Worm (Caenorhabditis elegans) whole organism, mixed stage, embryonic: Measurements from ENCODE around the gene fbxc-15.

ENCODE experiments used
- M03D4.4 ChIP-seq: sonication (generic microtip); optimal IDR thresholded peaks from 2 replicates; lab custom pipeline; 2017; ENCODE audit warnings: mild to moderate bottlenecking, missing genetic modification characterization, missing compliant biosample characterization
- blmp-1 ChIP-seq: fragments of 150-350 bp; optimal IDR thresholded peaks from 2 replicates; lab custom pipeline; 2014; ENCODE audit warnings: missing biosample characterization, missing genetic modification characterization
- elt-1 ChIP-seq: sonication (generic microtip); optimal IDR thresholded peaks from 2 replicates; lab custom pipeline; 2017; ENCODE audit warnings: missing genetic modification characterization, mild to moderate bottlenecking, missing compliant biosample characterization, antibody characterized with exemption, moderate library complexity, borderline replicate concordance; ENCODE audit not compliant: insufficient read depth
- elt-3 ChIP-seq: fragments of 150-350 bp; optimal IDR thresholded peaks from 2 replicates; lab custom pipeline; 2014; ENCODE audit warnings: missing biosample characterization, missing genetic modification characterization
- lin-13 ChIP-seq: fragments of 150-350 bp; optimal IDR thresholded peaks from 2 replicates; lab custom pipeline; 2014; ENCODE audit warnings: missing biosample characterization, missing genetic modification characterization
- lsy-2 ChIP-seq: fragments of 150-350 bp; optimal IDR thresholded peaks from 2 replicates; lab custom pipeline; 2014; ENCODE audit warnings: missing biosample characterization, missing genetic modification characterization
- nhr-76 ChIP-seq: sonication (generic microtip); optimal IDR thresholded peaks from 2 replicates; lab custom pipeline; 2017; ENCODE audit warnings: missing biosample characterization, missing genetic modification characterization
- unc-62 ChIP-seq: fragments of 150-350 bp; optimal IDR thresholded peaks from 2 replicates; lab custom pipeline; 2014; ENCODE audit warnings: missing biosample characterization, missing genetic modification reagents, missing genetic modification characterization
- ztf-11 ChIP-seq: fragments of 150-350 bp; optimal IDR thresholded peaks from 2 replicates; lab custom pipeline; 2014; ENCODE audit warnings: missing biosample characterization, missing genetic modification characterization

- no peak for TF ChIP-seq unc-62 (GFP tag; lab: Kevin White, UChicago)
- TF ChIP-seq elt-1 (tag; lab: Kevin White, UChicago): no peak
- TF ChIP-seq lsy-2: no peak
- no peak for TF ChIP-seq lin-13
- TF ChIP-seq blmp-1 (tag; lab: Kevin White, UChicago): no peak
- TF ChIP-seq ztf-11 (tag; lab: Kevin White, UChicago): no peak
- no peak for TF ChIP-seq M03D4.4 (tag; lab: Kevin White, UChicago)
- TF ChIP-seq nhr-76 (tag; lab: Kevin White, UChicago): no peak
- no peak for TF ChIP-seq elt-3 (tag; lab: Kevin White, UChicago)
These were observed 22.1 kb downstream of the fbxc-15 start, which contains the start of the genes fbxb-30 and F45D11.5 for ce11 chrII:1001351-1001750.
